Fruit fly (Drosophila melanogaster): Measurements from ENCODE around the gene Proc-R.

Gene Proc-R

dm6 chrX:4687778-4688399, 19.8 kb upstream of the Proc-R start, which contains the start of gene ctp (continued):
- no peak for TF ChIP-seq Doc2 (GFP tag; IDR thresholded peaks at IDR 0.05)
- peak; percentile 13 for TF ChIP-seq org-1 (GFP tag; optimal IDR thresholded peaks at IDR 0.05)
- no peak for TF ChIP-seq toy (GFP tag; IDR thresholded peaks at IDR 0.05)
- peak; percentile 45 for TF ChIP-seq zen (tag; optimal IDR thresholded peaks at IDR 0.05)
- TF ChIP-seq CG1603 (tag; optimal IDR thresholded peaks at IDR 0.05) = peak; percentile 75
- TF ChIP-seq Bdp1 (GFP tag; optimal IDR thresholded peaks at IDR 0.05) = no peak
- TF ChIP-seq Dip2 (GFP tag; IDR thresholded peaks at IDR 0.05) = no peak
- TF ChIP-seq CG13287 (GFP tag; IDR thresholded peaks at IDR 0.05; ENCODE audit: partially characterized antibody) = peak; percentile 76
- peak; percentile 32 for TF ChIP-seq CG17359 (tag; optimal IDR thresholded peaks at IDR 0.05)
- TF ChIP-seq dati (GFP tag; IDR thresholded peaks at IDR 0.05) = no peak
- peak; percentile 100 for TF ChIP-seq Deaf1 (tag; optimal IDR thresholded peaks at IDR 0.05)
- TF ChIP-seq schlank (tag; optimal IDR thresholded peaks at IDR 0.05) = no peak
- TF ChIP-seq Neu2 (GFP tag; optimal IDR thresholded peaks at IDR 0.05; ENCODE audit: borderline replicate concordance) = no peak
- peak; percentile 88 for TF ChIP-seq Med (GFP tag)
- peak; percentile 58; the same call in 2 of the 3 replicates for TF ChIP-seq CG6791 (GFP tag; IDR thresholded peaks at IDR 0.05; ENCODE audit: partially characterized antibody)
- peak; percentile 34 for TF ChIP-seq ERR (GFP tag; optimal IDR thresholded peaks at IDR 0.05)
- TF ChIP-seq CG31224 (GFP tag; IDR thresholded peaks at IDR 0.05) = no peak
- TF ChIP-seq lilli (GFP tag; optimal IDR thresholded peaks at IDR 0.05) = peak; percentile 65
- no peak for TF ChIP-seq sc (optimal IDR thresholded peaks at IDR 0.05)
- no peak for TF ChIP-seq sc (GFP tag; optimal IDR thresholded peaks at IDR 0.05)
- TF ChIP-seq chif (GFP tag; optimal IDR thresholded peaks at IDR 0.05) = peak; percentile 21 to 39
- peak; percentile 19 for TF ChIP-seq Blimp-1 (GFP tag; optimal IDR thresholded peaks at IDR 0.05)
- peak; percentile 100 for TF ChIP-seq Asciz (GFP tag; optimal IDR thresholded peaks at IDR 0.05)
- peak; percentile 76 for TF ChIP-seq CG16813 (GFP tag; IDR thresholded peaks at IDR 0.05; ENCODE audit: partially characterized antibody)
- peak; percentile 98 for TF ChIP-seq Nf-YB (GFP tag; optimal IDR thresholded peaks at IDR 0.05)
- TF ChIP-seq prd (optimal IDR thresholded peaks at IDR 0.05) = no peak
- TF ChIP-seq prd (GFP tag; IDR thresholded peaks at IDR 0.05) = peak; percentile 64
- peak; percentile 3 for TF ChIP-seq D19A (tag; optimal IDR thresholded peaks at IDR 0.05)
- no peak for TF ChIP-seq CG17612 (GFP tag; IDR thresholded peaks at IDR 0.05)
- peak; percentile 36 for TF ChIP-seq zf30C (GFP tag; optimal IDR thresholded peaks at IDR 0.05)
- no peak for TF ChIP-seq CG11398 (GFP tag; optimal IDR thresholded peaks at IDR 0.05)
- peak; percentile 53 for TF ChIP-seq cg (GFP tag; optimal IDR thresholded peaks at IDR 0.05)
- TF ChIP-seq pfk (GFP tag; optimal IDR thresholded peaks at IDR 0.05) = peak; percentile 10
- TF ChIP-seq ac (GFP tag; optimal IDR thresholded peaks at IDR 0.05) = no peak
- TF ChIP-seq CG4854 (GFP tag; optimal IDR thresholded peaks at IDR 0.05) = no peak
- no peak for TF ChIP-seq tup (GFP tag; optimal IDR thresholded peaks at IDR 0.05)
- no peak for TF ChIP-seq gt (GFP tag; IDR thresholded peaks at IDR 0.05)
- TF ChIP-seq ems (GFP tag; optimal IDR thresholded peaks at IDR 0.05) = peak; percentile 23
- peak; percentile 55; the same call in 1 of the 2 replicates for TF ChIP-seq E2f2 (GFP tag; IDR thresholded peaks at IDR 0.05)
- no peak for TF ChIP-seq CG7372 (GFP tag; IDR thresholded peaks at IDR 0.05)
- TF ChIP-seq CG2678 (tag; optimal IDR thresholded peaks at IDR 0.05) = peak; percentile 53
- TF ChIP-seq Ada2b (GFP tag; IDR thresholded peaks at IDR 0.05) = no peak
- peak; percentile 44 for TF ChIP-seq PHDP (tag; optimal IDR thresholded peaks at IDR 0.05)
- TF ChIP-seq Hr51 (GFP tag; optimal IDR thresholded peaks at IDR 0.05) = peak; percentile 39 to 56
- TF ChIP-seq CG17186 (GFP tag; optimal IDR thresholded peaks at IDR 0.05) = peak; percentile 16
- TF ChIP-seq C15 (GFP tag; IDR thresholded peaks at IDR 0.05) = no peak
- TF ChIP-seq TFAM (GFP tag; optimal IDR thresholded peaks at IDR 0.05) = no peak
- peak; percentile 23 for TF ChIP-seq maf-S (GFP tag; optimal IDR thresholded peaks at IDR 0.05)
- TF ChIP-seq CG10543 (GFP tag; optimal IDR thresholded peaks at IDR 0.05) = peak; percentile 64
- TF ChIP-seq CG7271 (tag; optimal IDR thresholded peaks at IDR 0.05) = no peak

Measured in whole organism, embryonic.